Fruit fly (Drosophila melanogaster) whole organism, embryonic: ENCODE measurements around the gene CG45428.
A peak's percentile ranks its signal among the peaks of the same experiment; 100 is the strongest.

Source experiments
- Abd-B ChIP-seq: fragments of 200-800 bp; sonication (Bioruptor generic); optimal IDR thresholded peaks from 2 replicates; lab custom pipeline; 2018; ENCODE audit warnings: missing biosample characterization, mild to moderate bottlenecking, missing genetic modification characterization, moderate library complexity
- C15 ChIP-seq: fragments of 200-800 bp; sonication (Bioruptor generic); IDR thresholded peaks from 3 replicates; pipeline ENCODE4 v1.3.6; 2022; ENCODE audit warnings: missing biosample characterization, missing genetic modification characterization
- CG10267 ChIP-seq: fragments of 200-800 bp; sonication (Bioruptor generic); optimal IDR thresholded peaks from 2 replicates; lab custom pipeline; 2018; ENCODE audit warnings: missing biosample characterization, mild to moderate bottlenecking, missing genetic modification characterization, moderate library complexity
- CG10366 ChIP-seq: fragments of 200-800 bp; sonication (Bioruptor generic); IDR thresholded peaks from 2 replicates; pipeline ENCODE4 v1.3.6; 2022; ENCODE audit warnings: missing biosample characterization, missing genetic modification characterization
- CG12155 ChIP-seq: fragments of 200-800 bp; sonication (Bioruptor generic); optimal IDR thresholded peaks from 3 replicates; lab custom pipeline; 2016; ENCODE audit warnings: missing biosample characterization, missing genetic modification characterization
- CG12744 ChIP-seq: fragments of 200-800 bp; sonication (Bioruptor generic); optimal IDR thresholded peaks from 2 replicates; lab custom pipeline; 2016; ENCODE audit warnings: missing biosample characterization, missing genetic modification characterization
- CG13624 ChIP-seq: fragments of 200-800 bp; sonication (Bioruptor generic); optimal IDR thresholded peaks from 2 replicates; lab custom pipeline; 2016; ENCODE audit warnings: missing biosample characterization, missing genetic modification characterization
- CG17359 ChIP-seq: fragments of 200-800 bp; sonication (Bioruptor generic); optimal IDR thresholded peaks from 3 replicates; lab custom pipeline; 2018; ENCODE audit warnings: missing biosample characterization, mild to moderate bottlenecking, missing genetic modification characterization, moderate library complexity
- CG17568 ChIP-seq: fragments of 200-800 bp; sonication (Bioruptor generic); optimal IDR thresholded peaks from 2 replicates; lab custom pipeline; 2018; ENCODE audit warnings: missing biosample characterization, mild to moderate bottlenecking, missing genetic modification characterization, moderate library complexity
- CG18619 ChIP-seq: fragments of 200-800 bp; sonication (Bioruptor generic); optimal IDR thresholded peaks from 3 replicates; lab custom pipeline; 2017; ENCODE audit warnings: missing biosample characterization, mild to moderate bottlenecking, missing genetic modification characterization
- CG2202 ChIP-seq: fragments of 200-800 bp; sonication (Bioruptor generic); optimal IDR thresholded peaks from 2 replicates; lab custom pipeline; 2018; ENCODE audit warnings: missing biosample characterization, mild to moderate bottlenecking, missing genetic modification characterization
- CG3281 ChIP-seq: fragments of 200-800 bp; sonication (Bioruptor generic); optimal IDR thresholded peaks from 3 replicates; lab custom pipeline; 2017; ENCODE audit warnings: missing biosample characterization, mild to moderate bottlenecking, missing genetic modification characterization
- CG4404 ChIP-seq: fragments of 200-800 bp; sonication (Bioruptor generic); IDR thresholded peaks from 2 replicates; pipeline ENCODE4 v1.3.6; 2022; ENCODE audit warnings: missing biosample characterization, missing genetic modification characterization
- CG4707 ChIP-seq: fragments of 200-800 bp; sonication (Bioruptor generic); optimal IDR thresholded peaks from 2 replicates; lab custom pipeline; 2018; ENCODE audit warnings: missing biosample characterization, mild to moderate bottlenecking, missing genetic modification characterization, moderate library complexity
- CG7357 ChIP-seq: fragments of 200-800 bp; sonication (Bioruptor generic); IDR thresholded peaks from 3 replicates; pipeline ENCODE4 v1.3.6; 2022; ENCODE audit warnings: missing biosample characterization, missing genetic modification characterization
- CG7556 ChIP-seq: fragments of 200-800 bp; sonication (Bioruptor generic); optimal IDR thresholded peaks from 2 replicates; lab custom pipeline; 2017; ENCODE audit warnings: missing biosample characterization, mild to moderate bottlenecking, missing genetic modification characterization
- CG8388 ChIP-seq: fragments of 200-800 bp; sonication (Bioruptor generic); optimal IDR thresholded peaks from 2 replicates; lab custom pipeline; 2019; ENCODE audit warnings: missing biosample characterization, mild to moderate bottlenecking, missing genetic modification characterization, moderate library complexity
- CG9932 ChIP-seq: fragments of 200-800 bp; sonication (Bioruptor generic); IDR thresholded peaks from 2 replicates; pipeline ENCODE4 v1.3.6; 2022; ENCODE audit warnings: missing biosample characterization, missing genetic modification characterization
- CoRest ChIP-seq: fragments of 200-800 bp; sonication (Bioruptor generic); optimal IDR thresholded peaks from 3 replicates; lab custom pipeline; 2018; ENCODE audit warnings: missing biosample characterization, mild to moderate bottlenecking, missing genetic modification characterization, moderate library complexity
- ERR ChIP-seq: fragments of 200-800 bp; sonication (Bioruptor generic); optimal IDR thresholded peaks from 2 replicates; lab custom pipeline; 2016; ENCODE audit warnings: missing biosample characterization, missing genetic modification characterization
- Ets65A ChIP-seq: fragments of 200-800 bp; sonication (Bioruptor generic); peaks from one replicate; lab custom pipeline; 2016; ENCODE audit warnings: missing biosample characterization, missing genetic modification characterization
- Optix ChIP-seq: fragments of 200-800 bp; sonication (Bioruptor generic); IDR thresholded peaks from 3 replicates; pipeline ENCODE4 v1.3.6; 2022; ENCODE audit warnings: missing biosample characterization, missing genetic modification characterization
- PHDP ChIP-seq: fragments of 200-800 bp; sonication (Bioruptor generic); optimal IDR thresholded peaks from 3 replicates; lab custom pipeline; 2018; ENCODE audit warnings: missing biosample characterization, mild to moderate bottlenecking, missing genetic modification characterization, moderate library complexity
- Poxn ChIP-seq: fragments of 200-800 bp; sonication (Bioruptor generic); IDR thresholded peaks from 2 replicates; pipeline ENCODE4 v1.3.6; 2022; ENCODE audit warnings: missing biosample characterization, missing genetic modification characterization
- Rfx ChIP-seq: fragments of 200-800 bp; sonication (Bioruptor generic); IDR thresholded peaks from 2 replicates; pipeline ENCODE4 v1.3.6; 2022; ENCODE audit warnings: missing biosample characterization, missing genetic modification characterization
- Scr ChIP-seq: fragments of 200-800 bp; sonication (Bioruptor generic); IDR thresholded peaks from 2 replicates; pipeline ENCODE4 v1.3.6; 2022; ENCODE audit warnings: missing biosample characterization, missing genetic modification characterization; ENCODE audit not compliant: partially characterized antibody
- Stat92E ChIP-seq, 3 experiments: fragments of >200 bp in 2 of 3; fragments of 200-800 bp in 1 of 3; sonication (Bioruptor generic) in 1 of 3; optimal IDR thresholded peaks; 2 replicates each; lab custom pipeline; 2017 to 2019; ENCODE audit warnings: missing biosample characterization in 3 of 3, missing genetic modification characterization in 3 of 3, mild to moderate bottlenecking in 1 of 3, moderate library complexity in 1 of 3
- Tbp ChIP-seq: fragments of >200 bp; optimal IDR thresholded peaks from 2 replicates; lab custom pipeline; 2018; ENCODE audit warnings: missing biosample characterization, missing genetic modification characterization
- bsh ChIP-seq, 2 experiments: fragments of 200-800 bp; sonication (Bioruptor generic); optimal IDR thresholded peaks; 2 replicates each; lab custom pipeline; 2017 to 2018; ENCODE audit warnings: mild to moderate bottlenecking in 2 of 2, missing biosample characterization in 2 of 2, missing genetic modification characterization in 2 of 2, moderate library complexity in 1 of 2
- dimm ChIP-seq: fragments of 200-800 bp; sonication (Bioruptor generic); IDR thresholded peaks from 2 replicates; pipeline ENCODE4 v1.3.6; 2022; ENCODE audit warnings: missing biosample characterization, missing genetic modification characterization
- dpn ChIP-seq, 2 experiments: fragments of 200-800 bp; sonication (Bioruptor generic); optimal IDR thresholded peaks; 3 replicates each; lab custom pipeline; 2016; ENCODE audit warnings: missing biosample characterization in 2 of 2, missing genetic modification characterization in 2 of 2
- ems ChIP-seq: fragments of 200-800 bp; sonication (Bioruptor generic); optimal IDR thresholded peaks from 3 replicates; lab custom pipeline; 2016; ENCODE audit warnings: missing biosample characterization, missing genetic modification characterization
- gem ChIP-seq: fragments of 200-800 bp; sonication (Bioruptor generic); optimal IDR thresholded peaks from 2 replicates; lab custom pipeline; 2019; ENCODE audit warnings: missing biosample characterization, mild to moderate bottlenecking, missing genetic modification characterization, moderate library complexity
- grau ChIP-seq: fragments of 200-800 bp; optimal IDR thresholded peaks from 3 replicates; lab custom pipeline; 2019; ENCODE audit warnings: missing biosample characterization, mild to moderate bottlenecking, missing genetic modification characterization, moderate library complexity
- hth ChIP-seq: fragments of >200 bp; optimal IDR thresholded peaks from 2 replicates; lab custom pipeline; 2017; ENCODE audit warnings: inconsistent platforms
- jing ChIP-seq: fragments of 200-800 bp; sonication (Bioruptor generic); optimal IDR thresholded peaks from 2 replicates; lab custom pipeline; 2018; ENCODE audit warnings: missing biosample characterization, mild to moderate bottlenecking, missing genetic modification characterization
- lab ChIP-seq: fragments of 200-800 bp; sonication (Bioruptor generic); optimal IDR thresholded peaks from 3 replicates; lab custom pipeline; 2017; ENCODE audit warnings: missing biosample characterization, missing genetic modification characterization, mild to moderate bottlenecking, moderate library complexity, missing genetic modification reagents
- mirr ChIP-seq: fragments of 200-800 bp; sonication (Bioruptor generic); optimal IDR thresholded peaks from 3 replicates; lab custom pipeline; 2018; ENCODE audit warnings: missing biosample characterization, mild to moderate bottlenecking, missing genetic modification characterization
- mld ChIP-seq: fragments of 200-800 bp; sonication (Bioruptor generic); IDR thresholded peaks from 3 replicates; pipeline ENCODE4 v1.3.6; 2022; ENCODE audit warnings: missing biosample characterization, missing genetic modification characterization; ENCODE audit not compliant: partially characterized antibody
- nerfin-1 ChIP-seq: fragments of 200-800 bp; sonication (Bioruptor generic); optimal IDR thresholded peaks from 3 replicates; lab custom pipeline; 2019; ENCODE audit warnings: missing biosample characterization, mild to moderate bottlenecking, missing genetic modification characterization, moderate library complexity
- onecut ChIP-seq: fragments of 200-800 bp; sonication (Bioruptor generic); IDR thresholded peaks from 2 replicates; pipeline ENCODE4 v1.3.6; 2022; ENCODE audit warnings: missing biosample characterization, missing genetic modification characterization
- salm ChIP-seq: fragments of 200-800 bp; sonication (Bioruptor generic); optimal IDR thresholded peaks from 2 replicates; lab custom pipeline; 2018; ENCODE audit warnings: missing biosample characterization, mild to moderate bottlenecking, missing genetic modification characterization
- slbo ChIP-seq: fragments of 200-800 bp; sonication (Bioruptor generic); IDR thresholded peaks from 2 replicates; pipeline ENCODE4 v1.3.6; 2022; ENCODE audit warnings: missing biosample characterization, missing genetic modification characterization
- slp2 ChIP-seq: fragments of 200-800 bp; sonication (Bioruptor generic); optimal IDR thresholded peaks from 2 replicates; lab custom pipeline; 2016; ENCODE audit warnings: missing biosample characterization, missing genetic modification characterization
- sob ChIP-seq: fragments of 200-800 bp; sonication (Bioruptor generic); IDR thresholded peaks from 2 replicates; pipeline ENCODE4 v1.3.6; 2022; ENCODE audit warnings: missing biosample characterization, missing genetic modification characterization
- sqz ChIP-seq: fragments of 200-800 bp; sonication (Bioruptor generic); optimal IDR thresholded peaks from 3 replicates; lab custom pipeline; 2018; ENCODE audit warnings: missing biosample characterization, mild to moderate bottlenecking, missing genetic modification characterization
- stwl ChIP-seq: fragments of 200-800 bp; sonication (Bioruptor generic); optimal IDR thresholded peaks from 3 replicates; lab custom pipeline; 2018; ENCODE audit warnings: missing biosample characterization, mild to moderate bottlenecking, missing genetic modification characterization, moderate library complexity
- tio ChIP-seq: fragments of 200-800 bp; sonication (Bioruptor generic); optimal IDR thresholded peaks from 2 replicates; lab custom pipeline; 2017; ENCODE audit warnings: missing biosample characterization, missing genetic modification characterization, inconsistent platforms

The CG45428 gene

DNA sequence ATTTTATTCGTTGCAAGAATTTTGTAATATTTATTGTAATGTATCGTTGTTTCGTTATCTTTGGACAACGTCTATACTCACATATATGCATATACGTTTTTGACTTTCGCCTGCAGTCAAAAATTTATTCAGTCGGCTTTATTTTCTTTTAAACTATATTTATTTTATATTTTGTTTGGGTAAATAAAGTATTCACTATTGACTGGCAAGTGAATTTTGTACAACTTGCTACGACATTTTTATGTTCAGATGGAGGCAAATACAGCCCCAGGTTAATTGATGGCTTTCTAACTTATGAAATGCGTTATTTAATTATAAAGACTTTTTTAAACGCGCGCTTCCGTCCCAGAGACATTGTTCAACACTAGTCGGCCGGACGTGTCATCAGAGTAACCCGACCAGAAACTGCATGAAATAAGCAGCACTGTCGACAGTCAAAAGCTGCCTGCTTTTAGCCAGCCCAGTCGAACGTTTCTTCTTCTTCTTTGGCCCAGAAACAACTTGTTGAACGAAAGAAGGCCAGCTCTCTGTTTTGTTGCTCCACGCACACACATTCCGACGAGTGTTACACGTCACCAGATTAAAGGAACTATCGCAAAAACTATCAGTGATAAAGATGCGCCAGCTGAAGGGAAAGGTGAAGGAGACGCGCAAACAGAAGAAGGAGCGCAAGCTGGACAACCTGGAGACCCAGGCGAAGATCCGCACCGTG is 26.7 kb upstream of the CG45428 start, which contains the start of gene CG33169 (continued):
- TF ChIP-seq CG13624 (GFP tag; lab: Kevin White, UChicago) (peak; percentile 92), bsh (GFP tag; optimal IDR thresholded peaks at IDR 0.05; lab: Kevin White, UChicago) (peak in 1 of 2 experiments; percentile 62), CG4404 (GFP tag; lab: Robert Waterston, UW) (peak; percentile 61), Ets65A (GFP tag; lab: Kevin White, UChicago) (peak; percentile 100), ERR (GFP tag; lab: Kevin White, UChicago) (peak; percentile 90), CG2202 (peak; percentile 23), Stat92E (GFP tag; optimal IDR thresholded peaks at IDR 0.05; lab: Kevin White, UChicago) (no peak), grau (tag; lab: Kevin White, UChicago) (peak; percentile 70), CG17359 (tag; lab: Kevin White, UChicago) (peak; percentile 82), dpn (GFP tag; optimal IDR thresholded peaks at IDR 0.05; lab: Kevin White, UChicago) (peak; percentile 89 to 95), CG4707 (peak; percentile 61), hth (no peak), CG18619 (GFP tag; lab: Kevin White, UChicago) (peak; percentile 79), CG10267 (tag; lab: Kevin White, UChicago) (peak; percentile 99), CG7357 (0 out of 3 replicates have a peak, but pooled peaks have one; percentile 55), nerfin-1 (tag; lab: Kevin White, UChicago) (peak; percentile 60), CG8388 (peak; percentile 31), CG17568 (GFP tag; lab: Kevin White, UChicago) (no peak), Abd-B (GFP tag; lab: Kevin White, UChicago) (peak; percentile 77), Poxn (GFP tag; lab: Robert Waterston, UW) (no peak), gem (tag; lab: Kevin White, UChicago) (no peak), onecut (GFP tag; lab: Robert Waterston, UW) (peak; percentile 76), mld (GFP tag; lab: Robert Waterston, UW) (no peak), CG10366 (GFP tag; lab: Robert Waterston, UW) (peak; percentile 82), Rfx (GFP tag; lab: Robert Waterston, UW) (peak; percentile 97), sob (GFP tag; lab: Robert Waterston, UW) (peak; percentile 98), sqz (GFP tag; lab: Kevin White, UChicago) (no peak), CG3281 (peak; percentile 69), ems (GFP tag; lab: Kevin White, UChicago) (peak; percentile 86), slbo (GFP tag; lab: Robert Waterston, UW) (peak; percentile 96), CG9932 (GFP tag; lab: Robert Waterston, UW) (peak; percentile 94), Tbp (GFP tag; lab: Kevin White, UChicago) (no peak), Scr (peak; percentile 62), CG7556 (GFP tag; lab: Kevin White, UChicago) (no peak), C15 (GFP tag; lab: Robert Waterston, UW) (0 out of 3 replicates have a peak, but pooled peaks have one; percentile 57), stwl (tag; lab: Kevin White, UChicago) (peak; percentile 96), lab (GFP tag; lab: Kevin White, UChicago) (peak; percentile 92), CG12155 (GFP tag; lab: Kevin White, UChicago) (peak; percentile 98), CoRest (tag; lab: Kevin White, UChicago) (peak; percentile 84), Optix (GFP tag; lab: Robert Waterston, UW) (peak; percentile 67), mirr (GFP tag; lab: Kevin White, UChicago) (peak; percentile 94), salm (peak; percentile 23), tio (GFP tag; lab: Kevin White, UChicago) (peak; percentile 29), jing (GFP tag; lab: Kevin White, UChicago) (peak; percentile 45), CG12744 (GFP tag; lab: Kevin White, UChicago) (peak; percentile 77), slp2 (GFP tag; lab: Kevin White, UChicago) (peak; percentile 72), dimm (peak; percentile 41; the same call in 1 of the 2 replicates), PHDP (tag; lab: Kevin White, UChicago) (peak; percentile 59)
